Worm (Caenorhabditis elegans): Measurements from ENCODE around the gene spp-16.

- TF ChIP-seq snpc-4 (tag; optimal IDR thresholded peaks at IDR 0.05) (no peak), ztf-4 (tag; optimal IDR thresholded peaks at IDR 0.05) (no peak), aly-2 (tag; optimal IDR thresholded peaks at IDR 0.05) (no peak), zag-1 (tag; optimal IDR thresholded peaks at IDR 0.05) (no peak), nfya-1 (tag; optimal IDR thresholded peaks at IDR 0.05; ENCODE audit: insufficient read depth) (no peak), ama-1 (optimal IDR thresholded peaks at IDR 0.05) (no peak), nhr-11 (tag; optimal IDR thresholded peaks at IDR 0.05) (no peak), nhr-28 (tag; optimal IDR thresholded peaks at IDR 0.05) (no peak), skn-1 (tag; optimal IDR thresholded peaks at IDR 0.05) (no peak), nhr-23 (tag; optimal IDR thresholded peaks at IDR 0.05) (no peak), lin-39 (tag; optimal IDR thresholded peaks at IDR 0.05) (no peak), nhr-12 (tag; optimal IDR thresholded peaks at IDR 0.05) (no peak)
Measured at ce11 chrV:10949511-10949910, 48.4 kb upstream of the spp-16 start, which contains the start of gene col-153.
